Fruit fly (Drosophila melanogaster) whole organism, embryonic: ENCODE measurements around the gene CG7568.

ENCODE experiments used
- Blimp-1 ChIP-seq: fragments of 200-800 bp; sonication (Bioruptor generic); optimal IDR thresholded peaks from 3 replicates; lab custom pipeline; 2018; ENCODE audit warnings: missing biosample characterization, missing genetic modification characterization, mild to moderate bottlenecking, moderate library complexity, missing genetic modification reagents
- CG10147 ChIP-seq: fragments of 200-800 bp; sonication (Bioruptor generic); optimal IDR thresholded peaks from 2 replicates; lab custom pipeline; 2019; ENCODE audit warnings: missing biosample characterization, mild to moderate bottlenecking, missing genetic modification characterization, moderate library complexity
- CG10209 ChIP-seq: fragments of 200-800 bp; sonication (Bioruptor generic); optimal IDR thresholded peaks from 3 replicates; lab custom pipeline; 2017; ENCODE audit warnings: missing biosample characterization, mild to moderate bottlenecking, missing genetic modification characterization, missing genetic modification reagents
- CG11398 ChIP-seq: fragments of 200-800 bp; sonication (Bioruptor generic); optimal IDR thresholded peaks from 2 replicates; lab custom pipeline; 2016; ENCODE audit warnings: missing biosample characterization, missing genetic modification characterization
- CG11696 ChIP-seq: fragments of 200-800 bp; sonication (Bioruptor generic); IDR thresholded peaks from 2 replicates; pipeline ENCODE4 v1.3.6; 2022; ENCODE audit warnings: missing biosample characterization, missing genetic modification characterization
- CG12236 ChIP-seq: fragments of 200-800 bp; sonication (Bioruptor generic); optimal IDR thresholded peaks from 2 replicates; lab custom pipeline; 2016; ENCODE audit warnings: missing biosample characterization, missing genetic modification characterization
- CG12391 ChIP-seq: fragments of 200-800 bp; sonication (Bioruptor generic); optimal IDR thresholded peaks from 3 replicates; lab custom pipeline; 2018; ENCODE audit warnings: missing biosample characterization, mild to moderate bottlenecking, missing genetic modification characterization, moderate library complexity
- CG12744 ChIP-seq: fragments of 200-800 bp; sonication (Bioruptor generic); optimal IDR thresholded peaks from 2 replicates; lab custom pipeline; 2016; ENCODE audit warnings: missing biosample characterization, missing genetic modification characterization
- CG13894 ChIP-seq: fragments of 200-800 bp; sonication (Bioruptor generic); optimal IDR thresholded peaks from 3 replicates; lab custom pipeline; 2018; ENCODE audit warnings: missing biosample characterization, mild to moderate bottlenecking, missing genetic modification characterization, moderate library complexity
- CG14710 ChIP-seq: fragments of 200-800 bp; sonication (Bioruptor generic); optimal IDR thresholded peaks from 3 replicates; lab custom pipeline; 2019; ENCODE audit warnings: missing biosample characterization, mild to moderate bottlenecking, missing genetic modification characterization, moderate library complexity
- CG15269 ChIP-seq: fragments of 200-800 bp; sonication (Bioruptor generic); optimal IDR thresholded peaks from 2 replicates; lab custom pipeline; 2018; ENCODE audit warnings: missing biosample characterization, mild to moderate bottlenecking, missing genetic modification characterization, moderate library complexity
- CG16815 ChIP-seq: fragments of 200-800 bp; sonication (Bioruptor generic); optimal IDR thresholded peaks from 3 replicates; lab custom pipeline; 2017; ENCODE audit warnings: missing biosample characterization, mild to moderate bottlenecking, missing genetic modification characterization
- CG17385 ChIP-seq: fragments of 200-800 bp; sonication (Bioruptor generic); optimal IDR thresholded peaks from 3 replicates; lab custom pipeline; 2018; ENCODE audit warnings: missing biosample characterization, mild to moderate bottlenecking, missing genetic modification characterization
- CG17912 ChIP-seq: fragments of 200-800 bp; sonication (Bioruptor generic); optimal IDR thresholded peaks from 2 replicates; lab custom pipeline; 2018; ENCODE audit warnings: missing biosample characterization, mild to moderate bottlenecking, missing genetic modification characterization
- CG2116 ChIP-seq: fragments of 200-800 bp; sonication (Bioruptor generic); optimal IDR thresholded peaks from 3 replicates; lab custom pipeline; 2018; ENCODE audit warnings: missing biosample characterization, mild to moderate bottlenecking, missing genetic modification characterization
- CG33557 ChIP-seq: fragments of 200-800 bp; sonication (Bioruptor generic); optimal IDR thresholded peaks from 2 replicates; lab custom pipeline; 2019; ENCODE audit warnings: missing biosample characterization, mild to moderate bottlenecking, missing genetic modification characterization, moderate library complexity
- CG34422 ChIP-seq: fragments of 200-800 bp; sonication (Bioruptor generic); IDR thresholded peaks from 3 replicates; pipeline ENCODE4 v1.3.6; 2022; ENCODE audit warnings: missing biosample characterization, missing genetic modification characterization
- CG4707 ChIP-seq: fragments of 200-800 bp; sonication (Bioruptor generic); optimal IDR thresholded peaks from 2 replicates; lab custom pipeline; 2018; ENCODE audit warnings: missing biosample characterization, mild to moderate bottlenecking, missing genetic modification characterization, moderate library complexity
- CG4820 ChIP-seq: fragments of 200-800 bp; sonication (Bioruptor generic); optimal IDR thresholded peaks from 3 replicates; lab custom pipeline; 2016; ENCODE audit warnings: missing biosample characterization, missing genetic modification characterization
- CG7839 ChIP-seq: fragments of 200-800 bp; sonication (Bioruptor generic); optimal IDR thresholded peaks from 3 replicates; lab custom pipeline; 2018; ENCODE audit warnings: missing biosample characterization, mild to moderate bottlenecking, missing genetic modification characterization, moderate library complexity
- CG7963 ChIP-seq: fragments of 200-800 bp; sonication (Bioruptor generic); IDR thresholded peaks from 3 replicates; pipeline ENCODE4 v1.3.6; 2022; ENCODE audit warnings: missing biosample characterization, missing genetic modification characterization; ENCODE audit not compliant: partially characterized antibody
- CG8359 ChIP-seq: fragments of 200-800 bp; sonication (Bioruptor generic); optimal IDR thresholded peaks from 2 replicates; lab custom pipeline; 2017; ENCODE audit warnings: missing biosample characterization, mild to moderate bottlenecking, missing genetic modification characterization, borderline replicate concordance
- CG8388 ChIP-seq: fragments of 200-800 bp; sonication (Bioruptor generic); optimal IDR thresholded peaks from 2 replicates; lab custom pipeline; 2019; ENCODE audit warnings: missing biosample characterization, mild to moderate bottlenecking, missing genetic modification characterization, moderate library complexity
- CG9437 ChIP-seq: fragments of 200-800 bp; sonication (Bioruptor generic); optimal IDR thresholded peaks from 2 replicates; lab custom pipeline; 2018; ENCODE audit warnings: missing biosample characterization, mild to moderate bottlenecking, missing genetic modification characterization
- CG9727 ChIP-seq: fragments of 200-800 bp; sonication (Bioruptor generic); optimal IDR thresholded peaks from 3 replicates; lab custom pipeline; 2017; ENCODE audit warnings: missing biosample characterization, mild to moderate bottlenecking, missing genetic modification characterization
- Chrac-16 ChIP-seq: fragments of 200-800 bp; sonication (Bioruptor generic); optimal IDR thresholded peaks from 3 replicates; lab custom pipeline; 2016; ENCODE audit warnings: missing biosample characterization, missing genetic modification characterization
- CoRest ChIP-seq: fragments of 200-800 bp; sonication (Bioruptor generic); optimal IDR thresholded peaks from 3 replicates; lab custom pipeline; 2018; ENCODE audit warnings: missing biosample characterization, mild to moderate bottlenecking, missing genetic modification characterization, moderate library complexity
- Dip3 ChIP-seq: fragments of 200-800 bp; sonication (Bioruptor generic); optimal IDR thresholded peaks from 3 replicates; lab custom pipeline; 2016; ENCODE audit warnings: missing biosample characterization, missing genetic modification characterization
- Ets65A ChIP-seq: fragments of 200-800 bp; sonication (Bioruptor generic); peaks from one replicate; lab custom pipeline; 2016; ENCODE audit warnings: missing biosample characterization, missing genetic modification characterization
- Fer2 ChIP-seq: fragments of 200-800 bp; sonication (Bioruptor generic); optimal IDR thresholded peaks from 2 replicates; lab custom pipeline; 2018; ENCODE audit warnings: missing biosample characterization, mild to moderate bottlenecking, missing genetic modification characterization, moderate library complexity
- HLH3B ChIP-seq: fragments of 200-800 bp; sonication (Bioruptor generic); IDR thresholded peaks from 2 replicates; pipeline ENCODE4 v1.3.6; 2022; ENCODE audit warnings: missing biosample characterization, missing genetic modification characterization
- Sox100B ChIP-seq: fragments of 200-800 bp; sonication (Bioruptor generic); optimal IDR thresholded peaks from 3 replicates; lab custom pipeline; 2018; ENCODE audit warnings: missing biosample characterization, mild to moderate bottlenecking, missing genetic modification characterization
- Spps ChIP-seq: fragments of 200-800 bp; sonication (Bioruptor generic); optimal IDR thresholded peaks from 2 replicates; lab custom pipeline; 2018; ENCODE audit warnings: missing biosample characterization, mild to moderate bottlenecking, missing genetic modification characterization
- ash1 ChIP-seq: fragments of 200-800 bp; sonication (Bioruptor generic); optimal IDR thresholded peaks from 2 replicates; lab custom pipeline; 2018; ENCODE audit warnings: missing biosample characterization, mild to moderate bottlenecking, missing genetic modification characterization
- bsh ChIP-seq, 2 experiments: fragments of 200-800 bp; sonication (Bioruptor generic); optimal IDR thresholded peaks; 2 replicates each; lab custom pipeline; 2017 to 2018; ENCODE audit warnings: mild to moderate bottlenecking in 2 of 2, missing biosample characterization in 2 of 2, missing genetic modification characterization in 2 of 2, moderate library complexity in 1 of 2
- crp ChIP-seq, 2 experiments: fragments of 200-800 bp; sonication (Bioruptor generic); optimal IDR thresholded peaks; 2 replicates in 1 of 2; 3 replicates in 1 of 2; lab custom pipeline; 2017; ENCODE audit warnings: missing biosample characterization in 2 of 2, missing genetic modification characterization in 2 of 2, mild to moderate bottlenecking in 1 of 2, moderate library complexity in 1 of 2
- cwo ChIP-seq: fragments of 200-800 bp; sonication (Bioruptor generic); optimal IDR thresholded peaks from 3 replicates; lab custom pipeline; 2017; ENCODE audit warnings: missing biosample characterization, missing genetic modification characterization, mild to moderate bottlenecking, moderate library complexity, missing genetic modification reagents
- dysf ChIP-seq: fragments of 200-800 bp; sonication (Bioruptor generic); IDR thresholded peaks from 3 replicates; pipeline ENCODE4 v1.3.6; 2022; ENCODE audit warnings: missing biosample characterization, missing genetic modification characterization
- emc ChIP-seq: fragments of 200-800 bp; sonication (Bioruptor generic); optimal IDR thresholded peaks from 2 replicates; lab custom pipeline; 2016; ENCODE audit warnings: missing biosample characterization, missing genetic modification characterization
- eve ChIP-seq, 2 experiments: fragments of >200 bp; optimal IDR thresholded peaks; 2 replicates each; lab custom pipeline; 2017; ENCODE audit warnings: missing biosample characterization in 2 of 2, missing genetic modification characterization in 2 of 2
- gem ChIP-seq: fragments of 200-800 bp; sonication (Bioruptor generic); optimal IDR thresholded peaks from 2 replicates; lab custom pipeline; 2019; ENCODE audit warnings: missing biosample characterization, mild to moderate bottlenecking, missing genetic modification characterization, moderate library complexity
- klu ChIP-seq: fragments of 200-800 bp; sonication (Bioruptor generic); IDR thresholded peaks from 2 replicates; pipeline ENCODE4 v1.3.6; 2022; ENCODE audit warnings: missing biosample characterization, missing genetic modification characterization
- lab ChIP-seq: fragments of 200-800 bp; sonication (Bioruptor generic); optimal IDR thresholded peaks from 3 replicates; lab custom pipeline; 2017; ENCODE audit warnings: missing biosample characterization, missing genetic modification characterization, mild to moderate bottlenecking, moderate library complexity, missing genetic modification reagents
- maf-S ChIP-seq: fragments of 200-800 bp; sonication (Bioruptor generic); optimal IDR thresholded peaks from 2 replicates; lab custom pipeline; 2016; ENCODE audit warnings: missing biosample characterization, missing genetic modification characterization
- odd ChIP-seq: fragments of 200-800 bp; sonication (Bioruptor generic); optimal IDR thresholded peaks from 2 replicates; lab custom pipeline; 2017; ENCODE audit warnings: missing biosample characterization, mild to moderate bottlenecking, missing genetic modification characterization
- onecut ChIP-seq: fragments of 200-800 bp; sonication (Bioruptor generic); IDR thresholded peaks from 2 replicates; pipeline ENCODE4 v1.3.6; 2022; ENCODE audit warnings: missing biosample characterization, missing genetic modification characterization
- pita ChIP-seq: fragments of 200-800 bp; sonication (Bioruptor generic); optimal IDR thresholded peaks from 2 replicates; lab custom pipeline; 2017; ENCODE audit warnings: missing biosample characterization, mild to moderate bottlenecking, missing genetic modification characterization
- scrt ChIP-seq: fragments of 200-800 bp; sonication (Bioruptor generic); optimal IDR thresholded peaks from 2 replicates; lab custom pipeline; 2018; ENCODE audit warnings: missing biosample characterization, mild to moderate bottlenecking, missing genetic modification characterization, moderate library complexity
- wor ChIP-seq: fragments of 200-800 bp; sonication (Bioruptor generic); IDR thresholded peaks from 2 replicates; pipeline ENCODE4 v1.3.6; 2022; ENCODE audit warnings: missing biosample characterization, missing genetic modification characterization
- yki ChIP-seq: fragments of >200 bp; optimal IDR thresholded peaks from 3 replicates; lab custom pipeline; 2018

Gene CG7568

dm6 chr3R:29581420-29581819 is 19.2 kb downstream of the CG7568 start (continued):
- TF ChIP-seq wor (GFP tag; lab: Robert Waterston, UW) = no peak
- TF ChIP-seq CG8388 (GFP tag; lab: Kevin White, UChicago) = peak; percentile 28
- TF ChIP-seq yki = no peak
- TF ChIP-seq emc (GFP tag; lab: Kevin White, UChicago) = no peak
- no peak for TF ChIP-seq crp (GFP tag; optimal IDR thresholded peaks at IDR 0.05; lab: Kevin White, UChicago)
- peak; percentile 44 for TF ChIP-seq CG15269 (tag; lab: Kevin White, UChicago)
- TF ChIP-seq bsh (GFP tag; optimal IDR thresholded peaks at IDR 0.05; lab: Kevin White, UChicago) = peak in 1 of 2 experiments; percentile 66
- TF ChIP-seq CG11398 (GFP tag; lab: Kevin White, UChicago) = no peak
- TF ChIP-seq CG33557 (GFP tag; lab: Kevin White, UChicago) = peak; percentile 64
- TF ChIP-seq Spps (tag; lab: Kevin White, UChicago) = peak; percentile 1
- TF ChIP-seq klu (GFP tag; lab: Robert Waterston, UW) = no peak
- no peak for TF ChIP-seq CG12236 (GFP tag; lab: Kevin White, UChicago)
- no peak for TF ChIP-seq pita (GFP tag; lab: Kevin White, UChicago)
- TF ChIP-seq CG9727 (GFP tag; lab: Kevin White, UChicago) = peak; percentile 64
- TF ChIP-seq scrt = peak; percentile 48
- no peak for TF ChIP-seq CG10147 (GFP tag; lab: Kevin White, UChicago)
- no peak for TF ChIP-seq ash1 (GFP tag; lab: Kevin White, UChicago)
- 0 out of 2 replicates have a peak, but pooled peaks have one; percentile 30 for TF ChIP-seq HLH3B
- TF ChIP-seq eve (GFP tag; optimal IDR thresholded peaks at IDR 0.05; lab: Kevin White, UChicago) = peak in 1 of 2 experiments; percentile 70
- TF ChIP-seq CG17385 = peak; percentile 36
- peak; percentile 70 for TF ChIP-seq gem (tag; lab: Kevin White, UChicago)
- TF ChIP-seq CG34422 = no peak
- no peak for TF ChIP-seq CG4820 (GFP tag; lab: Kevin White, UChicago)
- TF ChIP-seq Sox100B (GFP tag; lab: Kevin White, UChicago) = peak; percentile 50
- TF ChIP-seq CG16815 (GFP tag; lab: Kevin White, UChicago) = peak; percentile 36
- peak; percentile 24 for TF ChIP-seq cwo (GFP tag; lab: Kevin White, UChicago)
- no peak for TF ChIP-seq Fer2 (tag; lab: Kevin White, UChicago)
- no peak for TF ChIP-seq CG13894 (tag; lab: Kevin White, UChicago)
- TF ChIP-seq CG12744 = no peak
- TF ChIP-seq CG7839 (tag; lab: Kevin White, UChicago) = peak; percentile 65
- TF ChIP-seq lab (GFP tag; lab: Kevin White, UChicago) = peak; percentile 62
- 0 out of 3 replicates have a peak, but pooled peaks have one; percentile 18 for TF ChIP-seq dysf (GFP tag; lab: Robert Waterston, UW)
- peak; percentile 31 for TF ChIP-seq CG8359 (GFP tag; lab: Kevin White, UChicago)
- peak; percentile 67 for TF ChIP-seq Ets65A (GFP tag; lab: Kevin White, UChicago)
- no peak for TF ChIP-seq CG7963 (GFP tag; lab: Robert Waterston, UW)
- no peak for TF ChIP-seq Dip3 (GFP tag; lab: Kevin White, UChicago)
- TF ChIP-seq CG12391 (tag; lab: Kevin White, UChicago) = peak; percentile 55
- TF ChIP-seq CG2116 (GFP tag; lab: Kevin White, UChicago) = no peak
- no peak for TF ChIP-seq maf-S (GFP tag; lab: Kevin White, UChicago)
- no peak for TF ChIP-seq CG4707 (GFP tag; lab: Kevin White, UChicago)
- TF ChIP-seq CG9437 (GFP tag; lab: Kevin White, UChicago) = peak; percentile 9
- TF ChIP-seq Blimp-1 (GFP tag; lab: Kevin White, UChicago) = peak; percentile 53
- peak; percentile 61 for TF ChIP-seq CoRest (tag; lab: Kevin White, UChicago)
- TF ChIP-seq CG14710 (tag; lab: Kevin White, UChicago) = peak; percentile 66
- TF ChIP-seq CG17912 (GFP tag; lab: Kevin White, UChicago) = no peak
- TF ChIP-seq CG10209 (GFP tag; lab: Kevin White, UChicago) = peak; percentile 37
- peak; percentile 12 for TF ChIP-seq odd
- peak; percentile 42 for TF ChIP-seq onecut
- TF ChIP-seq Chrac-16 = peak; percentile 16
- peak; percentile 91 for TF ChIP-seq CG11696 (GFP tag; lab: Robert Waterston, UW)
